Fruit fly (Drosophila melanogaster) whole organism, embryonic: ENCODE measurements around the gene CG7650.
A peak's percentile ranks its signal among the peaks of the same experiment; 100 is the strongest.

ENCODE experiments used
- Antp ChIP-seq: fragments of 200-800 bp; sonication (Bioruptor generic); optimal IDR thresholded peaks from 3 replicates; lab custom pipeline; 2016; ENCODE audit warnings: missing biosample characterization, missing genetic modification characterization
- B-H1 ChIP-seq: fragments of 200-800 bp; sonication (Bioruptor generic); IDR thresholded peaks from 3 replicates; pipeline ENCODE4 v1.3.6; 2022; ENCODE audit warnings: missing biosample characterization, missing genetic modification characterization
- C15 ChIP-seq: fragments of 200-800 bp; sonication (Bioruptor generic); IDR thresholded peaks from 3 replicates; pipeline ENCODE4 v1.3.6; 2022; ENCODE audit warnings: missing biosample characterization, missing genetic modification characterization
- CG12071 ChIP-seq: fragments of 200-800 bp; sonication (Bioruptor generic); optimal IDR thresholded peaks from 3 replicates; lab custom pipeline; 2018; ENCODE audit warnings: missing biosample characterization, mild to moderate bottlenecking, missing genetic modification characterization
- CG12391 ChIP-seq: fragments of 200-800 bp; sonication (Bioruptor generic); optimal IDR thresholded peaks from 3 replicates; lab custom pipeline; 2018; ENCODE audit warnings: missing biosample characterization, mild to moderate bottlenecking, missing genetic modification characterization, moderate library complexity
- CG12659 ChIP-seq: fragments of 200-800 bp; sonication (Bioruptor generic); optimal IDR thresholded peaks from 3 replicates; lab custom pipeline; 2017; ENCODE audit warnings: mild to moderate bottlenecking, missing biosample characterization, missing genetic modification reagents, missing genetic modification characterization
- CG13894 ChIP-seq: fragments of 200-800 bp; sonication (Bioruptor generic); optimal IDR thresholded peaks from 3 replicates; lab custom pipeline; 2018; ENCODE audit warnings: missing biosample characterization, mild to moderate bottlenecking, missing genetic modification characterization, moderate library complexity
- CG14860 ChIP-seq: fragments of 200-800 bp; sonication (Bioruptor generic); IDR thresholded peaks from 3 replicates; pipeline ENCODE4 v1.3.6; 2022; ENCODE audit warnings: missing biosample characterization, missing genetic modification characterization; ENCODE audit not compliant: partially characterized antibody
- CG15011 ChIP-seq: fragments of 200-800 bp; sonication (Bioruptor generic); optimal IDR thresholded peaks from 3 replicates; lab custom pipeline; 2018; ENCODE audit warnings: missing biosample characterization, mild to moderate bottlenecking, missing genetic modification characterization
- CG15073 ChIP-seq: fragments of 200-800 bp; sonication (Bioruptor generic); optimal IDR thresholded peaks from 2 replicates; lab custom pipeline; 2016; ENCODE audit warnings: missing biosample characterization, missing genetic modification characterization
- CG15601 ChIP-seq: fragments of 200-800 bp; sonication (Bioruptor generic); optimal IDR thresholded peaks from 3 replicates; lab custom pipeline; 2019; ENCODE audit warnings: missing biosample characterization, mild to moderate bottlenecking, missing genetic modification characterization, moderate library complexity
- CG17385 ChIP-seq: fragments of 200-800 bp; sonication (Bioruptor generic); optimal IDR thresholded peaks from 3 replicates; lab custom pipeline; 2018; ENCODE audit warnings: missing biosample characterization, mild to moderate bottlenecking, missing genetic modification characterization
- CG2129 ChIP-seq: fragments of 200-800 bp; sonication (Bioruptor generic); IDR thresholded peaks from 2 replicates; pipeline ENCODE4 v1.3.6; 2022; ENCODE audit warnings: missing biosample characterization, missing genetic modification characterization; ENCODE audit not compliant: partially characterized antibody
- CG3065 ChIP-seq: fragments of 200-800 bp; sonication (Bioruptor generic); optimal IDR thresholded peaks from 2 replicates; lab custom pipeline; 2016; ENCODE audit warnings: missing biosample characterization, missing genetic modification characterization
- CG31388 ChIP-seq: fragments of 200-800 bp; sonication (Bioruptor generic); optimal IDR thresholded peaks from 2 replicates; lab custom pipeline; 2016; ENCODE audit warnings: missing biosample characterization, missing genetic modification characterization
- CG31441 ChIP-seq: fragments of 200-800 bp; sonication (Bioruptor generic); IDR thresholded peaks from 2 replicates; pipeline ENCODE4 v1.3.6; 2022; ENCODE audit warnings: missing biosample characterization, missing genetic modification characterization
- CG3281 ChIP-seq: fragments of 200-800 bp; sonication (Bioruptor generic); optimal IDR thresholded peaks from 3 replicates; lab custom pipeline; 2017; ENCODE audit warnings: missing biosample characterization, mild to moderate bottlenecking, missing genetic modification characterization
- CG34224 ChIP-seq: fragments of 200-800 bp; sonication (Bioruptor generic); IDR thresholded peaks from 3 replicates; pipeline ENCODE4 v1.3.6; 2022; ENCODE audit warnings: missing biosample characterization, missing genetic modification characterization; ENCODE audit not compliant: partially characterized antibody
- CG6175 ChIP-seq: fragments of 200-800 bp; sonication (Bioruptor generic); IDR thresholded peaks from 3 replicates; pipeline ENCODE4 v1.3.6; 2022; ENCODE audit warnings: missing biosample characterization, missing genetic modification characterization
- CG6654 ChIP-seq: fragments of 200-800 bp; sonication (Bioruptor generic); optimal IDR thresholded peaks from 2 replicates; lab custom pipeline; 2017; ENCODE audit warnings: missing biosample characterization, mild to moderate bottlenecking, missing genetic modification characterization
- CG6791 ChIP-seq: fragments of 200-800 bp; sonication (Bioruptor generic); IDR thresholded peaks from 3 replicates; pipeline ENCODE4 v1.3.6; 2022; ENCODE audit warnings: missing biosample characterization, missing genetic modification characterization; ENCODE audit not compliant: partially characterized antibody
- CG7357 ChIP-seq: fragments of 200-800 bp; sonication (Bioruptor generic); IDR thresholded peaks from 3 replicates; pipeline ENCODE4 v1.3.6; 2022; ENCODE audit warnings: missing biosample characterization, missing genetic modification characterization
- CG7786 ChIP-seq: fragments of 200-800 bp; sonication (Bioruptor generic); optimal IDR thresholded peaks from 2 replicates; lab custom pipeline; 2016; ENCODE audit warnings: missing biosample characterization, missing genetic modification characterization
- CG8359 ChIP-seq: fragments of 200-800 bp; sonication (Bioruptor generic); optimal IDR thresholded peaks from 2 replicates; lab custom pipeline; 2017; ENCODE audit warnings: missing biosample characterization, mild to moderate bottlenecking, missing genetic modification characterization, borderline replicate concordance
- Chrac-16 ChIP-seq: fragments of 200-800 bp; sonication (Bioruptor generic); optimal IDR thresholded peaks from 3 replicates; lab custom pipeline; 2016; ENCODE audit warnings: missing biosample characterization, missing genetic modification characterization
- D19A ChIP-seq: fragments of 200-800 bp; optimal IDR thresholded peaks from 3 replicates; lab custom pipeline; 2019; ENCODE audit warnings: missing biosample characterization, mild to moderate bottlenecking, missing genetic modification characterization, moderate library complexity
- Deaf1 ChIP-seq: fragments of 200-800 bp; optimal IDR thresholded peaks from 3 replicates; lab custom pipeline; 2019; ENCODE audit warnings: missing biosample characterization, mild to moderate bottlenecking, missing genetic modification characterization, moderate library complexity
- Dfd ChIP-seq, 2 experiments: fragments of >200 bp; optimal IDR thresholded peaks; 2 replicates each; lab custom pipeline; 2017; ENCODE audit warnings: missing biosample characterization in 2 of 2, missing genetic modification characterization in 2 of 2
- Eip74EF ChIP-seq, 2 experiments: fragments of 200-800 bp in 1 of 2; fragments of >200 bp in 1 of 2; sonication (Bioruptor generic) in 1 of 2; optimal IDR thresholded peaks; 2 replicates each; lab custom pipeline; 2017 to 2019; ENCODE audit warnings: missing biosample characterization in 2 of 2, missing genetic modification characterization in 2 of 2, mild to moderate bottlenecking in 1 of 2, moderate library complexity in 1 of 2
- Hsf ChIP-seq: fragments of 200-800 bp; sonication (Bioruptor generic); optimal IDR thresholded peaks from 3 replicates; lab custom pipeline; 2016; ENCODE audit warnings: missing biosample characterization, missing genetic modification characterization
- Max ChIP-seq: fragments of 200-800 bp; sonication (Bioruptor generic); optimal IDR thresholded peaks from 2 replicates; lab custom pipeline; 2016; ENCODE audit warnings: missing biosample characterization, mild to moderate bottlenecking, missing genetic modification characterization
- Myb ChIP-seq: fragments of 200-800 bp; sonication (Bioruptor generic); optimal IDR thresholded peaks from 2 replicates; lab custom pipeline; 2016; ENCODE audit warnings: missing biosample characterization, missing genetic modification characterization
- Nf-YA ChIP-seq: fragments of 200-800 bp; sonication (Bioruptor generic); IDR thresholded peaks from 2 replicates; pipeline ENCODE4 v1.3.6; 2022; ENCODE audit warnings: missing biosample characterization, missing genetic modification characterization
- Ptx1 ChIP-seq: fragments of 200-800 bp; sonication (Bioruptor generic); IDR thresholded peaks from 2 replicates; pipeline ENCODE4 v1.3.6; 2022; ENCODE audit warnings: missing biosample characterization, missing genetic modification characterization
- Stat92E ChIP-seq, 3 experiments: fragments of >200 bp in 2 of 3; fragments of 200-800 bp in 1 of 3; sonication (Bioruptor generic) in 1 of 3; optimal IDR thresholded peaks; 2 replicates each; lab custom pipeline; 2017 to 2019; ENCODE audit warnings: missing biosample characterization in 3 of 3, missing genetic modification characterization in 3 of 3, mild to moderate bottlenecking in 1 of 3, moderate library complexity in 1 of 3
- aop ChIP-seq: fragments of 200-800 bp; sonication (Bioruptor generic); IDR thresholded peaks from 2 replicates; pipeline ENCODE4 v1.3.6; 2022; ENCODE audit warnings: missing biosample characterization, missing genetic modification characterization
- btn ChIP-seq: fragments of 200-800 bp; sonication (Bioruptor generic); optimal IDR thresholded peaks from 2 replicates; lab custom pipeline; 2016; ENCODE audit warnings: missing biosample characterization, missing genetic modification characterization
- croc ChIP-seq: fragments of 200-800 bp; sonication (Bioruptor generic); conservative IDR thresholded peaks from 3 replicates; pipeline ENCODE4 v1.3.6; 2022; ENCODE audit warnings: missing biosample characterization, missing genetic modification characterization
- fd3F ChIP-seq: fragments of 200-800 bp; sonication (Bioruptor generic); optimal IDR thresholded peaks from 2 replicates; lab custom pipeline; 2018; ENCODE audit warnings: missing biosample characterization, mild to moderate bottlenecking, missing genetic modification characterization, moderate library complexity
- fd96Cb ChIP-seq: fragments of 200-800 bp; sonication (Bioruptor generic); optimal IDR thresholded peaks from 2 replicates; lab custom pipeline; 2018; ENCODE audit warnings: missing biosample characterization, mild to moderate bottlenecking, missing genetic modification characterization, moderate library complexity
- grn ChIP-seq: fragments of 200-800 bp; sonication (Bioruptor generic); optimal IDR thresholded peaks from 3 replicates; lab custom pipeline; 2017; ENCODE audit warnings: missing biosample characterization, missing genetic modification characterization
- hb ChIP-seq: fragments of 200-800 bp; sonication (Bioruptor generic); IDR thresholded peaks from 3 replicates; pipeline ENCODE4 v1.3.6; 2022; ENCODE audit warnings: missing biosample characterization, missing genetic modification characterization; ENCODE audit not compliant: partially characterized antibody
- ken ChIP-seq: fragments of 200-800 bp; sonication (Bioruptor generic); IDR thresholded peaks from 3 replicates; pipeline ENCODE4 v1.3.6; 2022; ENCODE audit warnings: missing biosample characterization, missing genetic modification characterization
- klu ChIP-seq: fragments of 200-800 bp; sonication (Bioruptor generic); IDR thresholded peaks from 2 replicates; pipeline ENCODE4 v1.3.6; 2022; ENCODE audit warnings: missing biosample characterization, missing genetic modification characterization
- sim ChIP-seq: fragments of 200-800 bp; sonication (Bioruptor generic); IDR thresholded peaks from 2 replicates; pipeline ENCODE4 v1.3.6; 2022; ENCODE audit warnings: missing biosample characterization, missing genetic modification characterization
- sima ChIP-seq: fragments of 200-800 bp; sonication (Bioruptor generic); optimal IDR thresholded peaks from 2 replicates; lab custom pipeline; 2016; ENCODE audit warnings: missing biosample characterization, missing genetic modification characterization
- slbo ChIP-seq: fragments of 200-800 bp; sonication (Bioruptor generic); IDR thresholded peaks from 2 replicates; pipeline ENCODE4 v1.3.6; 2022; ENCODE audit warnings: missing biosample characterization, missing genetic modification characterization
- stc ChIP-seq: fragments of 200-800 bp; sonication (Bioruptor generic); IDR thresholded peaks from 2 replicates; pipeline ENCODE4 v1.3.6; 2022; ENCODE audit warnings: missing biosample characterization, missing genetic modification characterization
- vvl ChIP-seq: fragments of 200-800 bp; sonication (Bioruptor generic); IDR thresholded peaks from 2 replicates; pipeline ENCODE4 v1.3.6; 2022; ENCODE audit warnings: missing biosample characterization, missing genetic modification characterization
- wek ChIP-seq: fragments of 200-800 bp; sonication (Bioruptor generic); optimal IDR thresholded peaks from 3 replicates; lab custom pipeline; 2018; ENCODE audit warnings: missing biosample characterization, mild to moderate bottlenecking, missing genetic modification characterization, moderate library complexity

CG7650 gene

dm6 chr3L:15580487-15580886 is 29.7 kb downstream of the CG7650 start, which contains the start of the genes mrn and CG12301 (continued):
- TF ChIP-seq grn (GFP tag; lab: Kevin White, UChicago) = no peak
- TF ChIP-seq CG14860 (GFP tag; lab: Robert Waterston, UW) = peak; percentile 95
- no peak for TF ChIP-seq CG15011
- peak; percentile 46; the same call in 1 of the 2 replicates for TF ChIP-seq sim (GFP tag; lab: Robert Waterston, UW)
- TF ChIP-seq fd3F (GFP tag; lab: Kevin White, UChicago) = peak; percentile 50
- TF ChIP-seq CG34224 = peak; percentile 95
- TF ChIP-seq aop (GFP tag; lab: Robert Waterston, UW) = no peak
- peak; percentile 83 for TF ChIP-seq CG3281 (GFP tag; lab: Kevin White, UChicago)
- peak; percentile 84 for TF ChIP-seq wek (GFP tag; lab: Kevin White, UChicago)
- TF ChIP-seq Max (GFP tag; lab: Kevin White, UChicago) = peak; percentile 95
- no peak for TF ChIP-seq CG17385
- peak; percentile 81 for TF ChIP-seq CG12391 (tag; lab: Kevin White, UChicago)
- TF ChIP-seq D19A (tag; lab: Kevin White, UChicago) = no peak
- peak; percentile 76 for TF ChIP-seq croc (GFP tag; lab: Robert Waterston, UW)
- peak; percentile 85 for TF ChIP-seq Deaf1 (tag; lab: Kevin White, UChicago)
- TF ChIP-seq CG31441 = no peak
- TF ChIP-seq CG12659 (GFP tag; lab: Kevin White, UChicago) = peak; percentile 84
- peak; percentile 90 for TF ChIP-seq CG6175 (GFP tag; lab: Robert Waterston, UW)
- peak; percentile 86 for TF ChIP-seq klu (GFP tag; lab: Robert Waterston, UW)
- TF ChIP-seq CG6654 (GFP tag; lab: Kevin White, UChicago) = peak; percentile 14
- TF ChIP-seq CG7786 (GFP tag; lab: Kevin White, UChicago) = peak; percentile 44
- peak; percentile 94 for TF ChIP-seq slbo (GFP tag; lab: Robert Waterston, UW)
- TF ChIP-seq Hsf = peak; percentile 82
- TF ChIP-seq Ptx1 (GFP tag; lab: Robert Waterston, UW) = peak; percentile 87
- TF ChIP-seq Dfd (GFP tag; optimal IDR thresholded peaks at IDR 0.05; lab: Kevin White, UChicago) = no peak
- no peak for TF ChIP-seq btn (GFP tag; lab: Kevin White, UChicago)
- TF ChIP-seq CG15601 = no peak
- TF ChIP-seq CG7357 = peak; percentile 86
- TF ChIP-seq Eip74EF (GFP tag; optimal IDR thresholded peaks at IDR 0.05; lab: Kevin White, UChicago) = no peak
- TF ChIP-seq CG15073 (GFP tag; lab: Kevin White, UChicago) = no peak
- TF ChIP-seq B-H1 (GFP tag; lab: Robert Waterston, UW) = peak; percentile 96
- peak; percentile 19 for TF ChIP-seq CG31388
- peak; percentile 84 for TF ChIP-seq CG6791 (GFP tag; lab: Robert Waterston, UW)
- TF ChIP-seq ken (GFP tag; lab: Robert Waterston, UW) = peak; percentile 77; the same call in 2 of the 3 replicates
- peak; percentile 28 for TF ChIP-seq Antp (GFP tag; lab: Kevin White, UChicago)
- peak; percentile 7 for TF ChIP-seq CG3065 (GFP tag; lab: Kevin White, UChicago)
- TF ChIP-seq C15 (GFP tag; lab: Robert Waterston, UW) = peak; percentile 68; the same call in 1 of the 3 replicates
- TF ChIP-seq sima (GFP tag; lab: Kevin White, UChicago) = no peak
- no peak for TF ChIP-seq CG13894 (tag; lab: Kevin White, UChicago)
- peak; percentile 90 for TF ChIP-seq stc (GFP tag; lab: Robert Waterston, UW)
- no peak for TF ChIP-seq CG8359 (GFP tag; lab: Kevin White, UChicago)
- peak; percentile 93 for TF ChIP-seq vvl
- no peak for TF ChIP-seq Nf-YA (GFP tag; lab: Robert Waterston, UW)
- peak; percentile 53 for TF ChIP-seq Myb
- peak; percentile 89 for TF ChIP-seq hb (GFP tag; lab: Robert Waterston, UW)
- TF ChIP-seq Stat92E (GFP tag; optimal IDR thresholded peaks at IDR 0.05; lab: Kevin White, UChicago) = peak in 1 of 3 experiments; percentile 41
- peak; percentile 52 for TF ChIP-seq fd96Cb (tag; lab: Kevin White, UChicago)
- TF ChIP-seq Chrac-16 (GFP tag; lab: Kevin White, UChicago) = peak; percentile 54
- TF ChIP-seq CG12071 = no peak
- peak; percentile 90 for TF ChIP-seq CG2129 (GFP tag; lab: Robert Waterston, UW)
